Worm (Caenorhabditis elegans) whole organism, late embryonic: ENCODE data around the gene R08C7.12.

Experiments
- F13H6.1 ChIP-seq: sonication (generic microtip); optimal IDR thresholded peaks from 2 replicates; lab custom pipeline; 2016; ENCODE audit warnings: missing genetic modification characterization, missing compliant biosample characterization
- Y22D7AL.16 ChIP-seq: sonication (generic microtip); optimal IDR thresholded peaks from 2 replicates; lab custom pipeline; 2016; ENCODE audit warnings: missing genetic modification characterization, missing compliant biosample characterization
- ahr-1 ChIP-seq: sonication (generic microtip); optimal IDR thresholded peaks from 2 replicates; lab custom pipeline; 2016; ENCODE audit warnings: missing genetic modification characterization, missing compliant biosample characterization
- fkh-10 ChIP-seq: fragments of 150-350 bp; optimal IDR thresholded peaks from 2 replicates; lab custom pipeline; 2014; ENCODE audit warnings: missing biosample characterization, missing genetic modification reagents, missing genetic modification characterization
- madf-2 ChIP-seq: sonication (generic microtip); optimal IDR thresholded peaks from 2 replicates; lab custom pipeline; 2017; ENCODE audit warnings: missing genetic modification characterization, missing compliant biosample characterization
- nhr-11 ChIP-seq: fragments of 150-350 bp; optimal IDR thresholded peaks from 2 replicates; lab custom pipeline; 2014; ENCODE audit warnings: missing biosample characterization, missing genetic modification characterization
- rnt-1 ChIP-seq: sonication (generic microtip); optimal IDR thresholded peaks from 2 replicates; lab custom pipeline; 2016; ENCODE audit warnings: missing genetic modification characterization, missing compliant biosample characterization
- tbx-2 ChIP-seq: sonication (generic microtip); optimal IDR thresholded peaks from 2 replicates; lab custom pipeline; 2016; ENCODE audit warnings: missing genetic modification characterization, missing compliant biosample characterization

DNA sequence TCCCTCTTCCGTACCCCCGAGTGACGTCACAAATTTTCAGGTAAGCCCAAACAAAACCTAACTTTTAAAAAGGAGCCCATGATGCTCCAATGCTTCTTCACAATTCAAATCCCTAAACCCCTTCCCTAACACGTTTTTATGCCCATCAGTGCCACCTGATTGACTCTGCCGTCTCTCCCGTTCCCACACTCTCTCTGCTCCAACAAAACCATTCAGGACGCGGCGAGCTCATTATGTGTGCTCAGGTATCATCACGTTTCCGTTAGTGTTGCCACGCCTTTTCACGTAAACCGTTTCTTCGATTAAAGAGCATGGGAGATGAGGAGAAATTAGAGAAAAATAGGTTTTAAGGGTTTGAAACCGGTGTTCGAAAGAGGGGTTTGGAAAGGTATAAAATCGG, 13.6 kb downstream of the R08C7.12 start, which contains the start of gene M01H9.2:
- TF ChIP-seq fkh-10 (no peak), rnt-1 (no peak), madf-2 (no peak), tbx-2 (tag; lab: Kevin White, UChicago) (no peak), F13H6.1 (tag; lab: Kevin White, UChicago) (no peak), nhr-11 (no peak), Y22D7AL.16 (tag; lab: Kevin White, UChicago) (no peak), ahr-1 (no peak)
